Fruit fly (Drosophila melanogaster): ENCODE data around the gene CG13046.

Gene CG13046

DNA sequence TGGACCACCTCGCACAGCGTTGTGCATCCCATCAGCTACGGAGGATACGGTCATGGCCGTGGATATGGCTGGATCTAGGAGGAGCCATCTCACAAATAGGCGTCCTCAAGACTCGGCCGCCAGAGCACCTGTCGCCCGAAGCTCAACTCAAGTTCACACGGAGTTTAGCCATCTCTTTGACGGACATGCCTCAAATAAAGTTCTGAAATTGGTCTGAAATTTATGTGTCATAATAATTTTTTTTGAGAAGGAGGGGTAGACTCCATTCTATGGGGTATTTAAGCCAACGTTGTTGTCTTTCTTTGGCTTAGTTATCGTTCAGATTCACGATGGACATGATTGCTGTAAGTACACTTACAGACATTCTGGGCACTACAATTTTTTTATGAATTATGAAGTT, 25.2 kb downstream of the CG13046 start, which contains the start of gene CG13070:
TSS of gene CG13070 (plus strand) at position 301 of the 400 bp plus-strand sequence.
- TF ChIP-seq CG4496 (GFP tag; IDR thresholded peaks at IDR 0.05) (no peak), CG14655 (GFP tag; optimal IDR thresholded peaks at IDR 0.05) (no peak), Pif1A (GFP tag; optimal IDR thresholded peaks at IDR 0.05) (no peak), Snoo (tag; optimal IDR thresholded peaks at IDR 0.05) (no peak), CG8301 (tag; optimal IDR thresholded peaks at IDR 0.05) (no peak), Ets98B (GFP tag; IDR thresholded peaks at IDR 0.05) (no peak), rn (GFP tag; IDR thresholded peaks at IDR 0.05) (no peak)

DNA sequence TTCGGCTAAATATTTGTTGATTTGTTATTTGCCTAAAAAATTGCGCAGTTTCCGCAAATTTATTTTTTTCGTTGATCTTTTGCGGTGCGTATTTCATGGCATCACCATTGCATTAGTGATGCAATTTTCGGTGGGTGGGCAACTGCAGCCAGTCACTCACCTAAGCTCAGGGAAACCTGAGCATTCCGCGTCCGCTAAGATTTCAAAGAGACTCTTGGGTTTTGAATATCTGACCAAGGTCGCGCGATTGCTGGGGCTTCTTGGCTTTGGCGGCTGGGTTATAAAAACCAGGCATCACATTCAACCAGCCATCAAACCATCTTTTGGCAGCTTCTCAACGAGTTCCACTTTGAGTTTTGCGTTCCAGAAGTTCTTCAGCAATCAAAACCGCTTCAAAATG, 25.8 kb downstream of the CG13046 start, which contains the start of gene CG13071:
TSS of gene CG13071 (plus strand) at position 301 of the 400 bp plus-strand sequence.
- no peak for TF ChIP-seq CG32121 (GFP tag; IDR thresholded peaks at IDR 0.05)
- no peak for TF ChIP-seq EcR (GFP tag; optimal IDR thresholded peaks at IDR 0.05)
- TF ChIP-seq gl (tag; optimal IDR thresholded peaks at IDR 0.05): no peak
- TF ChIP-seq CG12605 (GFP tag; IDR thresholded peaks at IDR 0.05): no peak
- TF ChIP-seq CG8159 (tag; optimal IDR thresholded peaks at IDR 0.05): no peak
- no peak for TF ChIP-seq Snoo (tag; optimal IDR thresholded peaks at IDR 0.05)
- TF ChIP-seq D1 (tag; optimal IDR thresholded peaks at IDR 0.05): no peak
- TF ChIP-seq CG13204 (GFP tag; optimal IDR thresholded peaks at IDR 0.05): no peak
- no peak for TF ChIP-seq rn (GFP tag; IDR thresholded peaks at IDR 0.05)
- no peak for TF ChIP-seq CG17806 (tag; optimal IDR thresholded peaks at IDR 0.05)
- no peak for TF ChIP-seq Ets98B (GFP tag; IDR thresholded peaks at IDR 0.05)
- no peak for TF ChIP-seq CG14655 (GFP tag; optimal IDR thresholded peaks at IDR 0.05)
- TF ChIP-seq CG34367 (tag; optimal IDR thresholded peaks at IDR 0.05): no peak
- TF ChIP-seq CG4496 (GFP tag; IDR thresholded peaks at IDR 0.05): no peak
- no peak for TF ChIP-seq CG8301 (tag; optimal IDR thresholded peaks at IDR 0.05)
- no peak for TF ChIP-seq CG10348 (GFP tag; IDR thresholded peaks at IDR 0.05)
- TF ChIP-seq CG9948 (tag; optimal IDR thresholded peaks at IDR 0.05): no peak

DNA sequence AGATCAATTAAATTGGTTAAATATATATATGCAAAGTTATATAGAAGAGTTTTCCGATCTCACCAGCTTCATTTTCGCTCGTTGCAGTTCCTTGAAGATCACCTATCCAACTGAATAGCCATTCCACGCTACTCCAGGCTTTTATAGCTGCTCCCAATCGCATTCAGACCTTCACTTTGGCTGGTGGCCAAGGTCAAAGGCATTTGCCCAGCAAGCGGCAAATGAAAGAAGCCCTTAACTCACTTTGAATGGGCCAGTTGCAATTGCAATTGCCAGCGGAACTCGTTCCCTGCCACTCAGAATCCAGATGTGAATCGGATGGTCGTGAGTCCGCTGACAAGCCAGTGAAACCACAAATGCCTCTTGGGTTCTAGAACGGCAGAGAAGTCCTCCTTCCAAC, 26.7 kb downstream of the CG13046 start, which contains the start of gene CG34247:
TSS of gene CG34247 (minus strand) at position 101 of the 400 bp plus-strand sequence.
- TF ChIP-seq EcR (GFP tag; optimal IDR thresholded peaks at IDR 0.05): peak; percentile 15
- no peak for TF ChIP-seq rn (GFP tag; IDR thresholded peaks at IDR 0.05)

DNA sequence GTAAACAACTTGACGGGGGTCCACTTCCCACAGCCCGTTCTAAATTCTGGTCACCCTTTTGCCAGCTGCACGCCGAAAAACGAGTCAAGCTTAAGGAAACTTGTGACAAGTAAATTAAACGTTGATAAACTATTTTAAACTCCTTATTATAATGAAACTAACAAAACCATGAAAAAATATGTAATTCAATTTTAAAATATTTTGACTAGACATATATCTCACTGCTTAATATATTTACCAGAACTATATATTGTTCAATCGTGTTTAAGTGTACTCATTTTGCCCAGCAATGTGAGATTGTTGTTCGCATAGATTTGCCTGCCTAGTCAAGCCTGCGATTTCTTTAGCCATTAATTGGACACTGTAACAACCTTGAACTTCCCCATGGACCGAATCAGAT, 28.7 kb downstream of the CG13046 start, which contains the start of gene CG13053:
TSS of gene CG13053 (minus strand) at position 171 of the 400 bp plus-strand sequence.
- peak; percentile 76 for TF ChIP-seq CG15710 (tag; optimal IDR thresholded peaks at IDR 0.05)
- TF ChIP-seq CG12605 (GFP tag; IDR thresholded peaks at IDR 0.05): no peak
- peak; percentile 82 for TF ChIP-seq CG8159 (tag; optimal IDR thresholded peaks at IDR 0.05)
- peak; percentile 41 for TF ChIP-seq gl (tag; optimal IDR thresholded peaks at IDR 0.05)
- no peak for TF ChIP-seq CG8301 (tag; optimal IDR thresholded peaks at IDR 0.05)
- peak; percentile 31 for TF ChIP-seq CG13204 (GFP tag; optimal IDR thresholded peaks at IDR 0.05)
- no peak for TF ChIP-seq Ets98B (GFP tag; IDR thresholded peaks at IDR 0.05)
- peak; percentile 70 for TF ChIP-seq CG34367 (tag; optimal IDR thresholded peaks at IDR 0.05)
- peak; percentile 84 for TF ChIP-seq CG17806 (tag; optimal IDR thresholded peaks at IDR 0.05)
- peak; percentile 50 for TF ChIP-seq Pif1B (GFP tag; optimal IDR thresholded peaks at IDR 0.05)
- TF ChIP-seq CG14655 (GFP tag; optimal IDR thresholded peaks at IDR 0.05): peak; percentile 57
- TF ChIP-seq EcR (GFP tag; optimal IDR thresholded peaks at IDR 0.05): peak; percentile 82
- peak; percentile 5 for TF ChIP-seq D1 (tag; optimal IDR thresholded peaks at IDR 0.05)
- no peak for TF ChIP-seq fd96Ca (GFP tag; IDR thresholded peaks at IDR 0.05)
- TF ChIP-seq CG9948 (tag; optimal IDR thresholded peaks at IDR 0.05): peak; percentile 79
- peak; percentile 27 for TF ChIP-seq Pif1A (GFP tag; optimal IDR thresholded peaks at IDR 0.05)

DNA sequence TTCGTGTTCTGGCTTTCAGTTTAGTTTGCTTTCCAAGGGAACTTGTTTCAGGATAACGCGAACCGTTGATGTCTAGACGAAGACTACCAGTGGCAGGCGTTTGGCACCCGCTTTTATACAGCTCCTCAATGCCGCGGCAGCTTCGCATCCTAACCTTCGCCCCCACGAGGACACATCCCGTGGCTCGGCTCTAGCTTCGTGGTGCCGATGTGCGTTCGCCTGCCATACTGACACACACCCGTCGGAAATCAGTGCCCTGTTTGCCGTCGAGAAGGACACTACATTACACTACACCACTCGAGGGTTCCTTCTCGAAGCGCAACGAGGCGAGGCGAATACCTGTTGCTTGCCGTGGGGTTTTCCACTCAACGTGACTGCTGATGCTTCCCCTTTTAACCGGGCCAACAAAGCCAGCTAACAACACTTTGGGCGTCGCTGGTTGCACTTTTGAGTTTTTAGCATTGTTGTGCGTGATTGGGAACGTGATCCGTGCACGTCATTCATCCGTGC, 31.0 kb downstream of the CG13046 start, which contains the start of gene CG13054:
TSS of gene CG13054 (minus strand) at position 74 of the 510 bp plus-strand sequence.
- TF ChIP-seq CG12605 (GFP tag; IDR thresholded peaks at IDR 0.05) (peak; percentile 65; the same call in 1 of the 2 replicates), gl (tag; optimal IDR thresholded peaks at IDR 0.05) (no peak), CG4496 (GFP tag; IDR thresholded peaks at IDR 0.05) (0 out of 3 replicates have a peak, but pooled peaks have one; percentile 48), Pif1A (GFP tag; optimal IDR thresholded peaks at IDR 0.05) (no peak), CG13204 (GFP tag; optimal IDR thresholded peaks at IDR 0.05) (no peak), EcR (GFP tag; optimal IDR thresholded peaks at IDR 0.05) (no peak)

DNA sequence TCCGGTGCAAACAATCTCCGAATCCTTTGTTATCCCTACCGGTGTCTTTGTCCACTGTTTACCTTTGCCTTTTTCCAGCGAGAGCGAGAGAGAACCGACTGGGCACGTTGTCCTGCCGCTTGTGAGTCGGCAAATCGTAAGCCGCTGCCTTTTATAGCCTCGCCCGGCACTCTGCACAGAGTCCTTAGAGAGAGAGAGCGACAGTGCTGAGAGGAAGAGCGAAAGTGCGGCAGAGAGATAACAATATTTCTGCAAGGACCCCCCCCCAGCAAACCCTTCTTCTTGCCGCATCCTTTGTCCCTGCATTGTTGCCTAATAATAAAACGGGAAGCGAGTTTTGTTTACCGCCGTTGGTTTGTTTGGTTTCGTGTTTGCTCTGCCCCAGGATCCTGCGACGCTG, 36.0 kb downstream of the CG13046 start, which contains the start of gene CG13055:
TSS of gene CG13055 (minus strand) at position 101 of the 400 bp plus-strand sequence.
- TF ChIP-seq fd96Ca (GFP tag; IDR thresholded peaks at IDR 0.05) (no peak), CG15710 (tag; optimal IDR thresholded peaks at IDR 0.05) (no peak)

DNA sequence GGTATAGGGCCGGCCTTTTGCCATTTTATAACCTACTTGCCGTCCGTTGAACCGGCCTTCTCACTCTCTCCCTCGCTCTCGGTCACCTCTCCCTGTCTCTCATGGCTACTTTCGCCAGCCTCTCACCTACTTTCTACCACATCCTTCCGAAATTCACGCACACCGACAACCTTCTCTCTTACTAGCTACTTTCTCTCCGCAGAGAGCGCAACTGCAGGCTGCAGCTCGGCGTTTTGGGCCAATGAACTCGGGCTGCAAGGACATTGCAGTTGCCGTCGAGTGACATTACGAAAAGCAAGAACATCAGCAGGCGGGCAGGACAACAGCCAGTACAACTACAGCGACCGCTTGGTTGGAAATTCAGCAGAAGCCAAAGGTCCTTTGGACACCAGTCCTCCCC, 46.9 kb downstream of the CG13046 start:
- TF ChIP-seq EcR (GFP tag; optimal IDR thresholded peaks at IDR 0.05) (peak; percentile 79), CG10348 (GFP tag; IDR thresholded peaks at IDR 0.05) (no peak)
